Fruit fly (Drosophila melanogaster): Measurements from ENCODE around the gene CG6071.

Gene CG6071

dm6 chr3L:11648410-11648809, 2.6 kb upstream of the CG6071 start, which contains the start of the genes RIOK1 and Polr3H (continued):
- TF ChIP-seq zen (tag; optimal IDR thresholded peaks at IDR 0.05) = peak; percentile 35
- TF ChIP-seq pan (optimal IDR thresholded peaks at IDR 0.05) = no peak
- peak in 1 of 2 experiments; percentile 68 for TF ChIP-seq pan (GFP tag; optimal IDR thresholded peaks at IDR 0.05 in 1 of 2, IDR thresholded peaks at IDR 0.05 in 1 of 2)
- TF ChIP-seq toy (GFP tag; IDR thresholded peaks at IDR 0.05) = no peak
- peak; percentile 68 for TF ChIP-seq CG4617 (GFP tag; optimal IDR thresholded peaks at IDR 0.05; ENCODE audit: borderline replicate concordance)
- TF ChIP-seq CG17186 (GFP tag; optimal IDR thresholded peaks at IDR 0.05) = peak; percentile 43
- TF ChIP-seq Med (GFP tag) = peak; percentile 97
- no peak for TF ChIP-seq sima (GFP tag; optimal IDR thresholded peaks at IDR 0.05)
- no peak for TF ChIP-seq nerfin-1 (tag; optimal IDR thresholded peaks at IDR 0.05)
- peak; percentile 59; the same call in 1 of the 3 replicates for TF ChIP-seq CG11695 (GFP tag; IDR thresholded peaks at IDR 0.05)
- TF ChIP-seq CG12071 (GFP tag; optimal IDR thresholded peaks at IDR 0.05) = no peak
- TF ChIP-seq lab (GFP tag; optimal IDR thresholded peaks at IDR 0.05) = no peak
- TF ChIP-seq chinmo (GFP tag; IDR thresholded peaks at IDR 0.05; ENCODE audit: partially characterized antibody) = no peak
- TF ChIP-seq Bdp1 (GFP tag; optimal IDR thresholded peaks at IDR 0.05) = peak; percentile 49
- peak; percentile 58 for TF ChIP-seq Mes4 (GFP tag; optimal IDR thresholded peaks at IDR 0.05)
- TF ChIP-seq Dek (tag; optimal IDR thresholded peaks at IDR 0.05) = no peak
- TF ChIP-seq CG9437 (GFP tag; optimal IDR thresholded peaks at IDR 0.05) = no peak
- TF ChIP-seq pfk (GFP tag; optimal IDR thresholded peaks at IDR 0.05) = no peak
- TF ChIP-seq CG7372 (GFP tag; IDR thresholded peaks at IDR 0.05) = peak; percentile 54; the same call in 1 of the 2 replicates
- no peak for TF ChIP-seq CG3163 (GFP tag; optimal IDR thresholded peaks at IDR 0.05)
- peak; percentile 64 for TF ChIP-seq Meics (GFP tag; optimal IDR thresholded peaks at IDR 0.05)
- 0 out of 2 replicates have a peak, but pooled peaks have one; percentile 5 for TF ChIP-seq wdn (GFP tag; IDR thresholded peaks at IDR 0.05)
- peak; percentile 78 for TF ChIP-seq CG14710 (tag; optimal IDR thresholded peaks at IDR 0.05)
- TF ChIP-seq D19A (tag; optimal IDR thresholded peaks at IDR 0.05) = no peak
- TF ChIP-seq usp (GFP tag; optimal IDR thresholded peaks at IDR 0.05) = no peak
- TF ChIP-seq salm (tag; optimal IDR thresholded peaks at IDR 0.05) = no peak
- TF ChIP-seq al (GFP tag; IDR thresholded peaks at IDR 0.05) = peak; percentile 68
- no peak for TF ChIP-seq Hand (GFP tag; optimal IDR thresholded peaks at IDR 0.05)
- TF ChIP-seq CG10431 (GFP tag; optimal IDR thresholded peaks at IDR 0.05) = no peak
- peak; percentile 35 for TF ChIP-seq p53 (GFP tag; optimal IDR thresholded peaks at IDR 0.05)
- no peak for TF ChIP-seq run (tag; optimal IDR thresholded peaks at IDR 0.05)
- peak; percentile 4 for TF ChIP-seq CG15696 (tag; optimal IDR thresholded peaks at IDR 0.05)
- peak; percentile 67; the same call in 1 of the 2 replicates for TF ChIP-seq Xrp1 (GFP tag; IDR thresholded peaks at IDR 0.05)
- TF ChIP-seq Elba2 (GFP tag; optimal IDR thresholded peaks at IDR 0.05) = peak; percentile 30
- TF ChIP-seq B-H2 (GFP tag; optimal IDR thresholded peaks at IDR 0.05) = no peak
- no peak for TF ChIP-seq dmrt99B (tag; optimal IDR thresholded peaks at IDR 0.05)
- TF ChIP-seq ci (GFP tag; IDR thresholded peaks at IDR 0.05) = peak; percentile 65; the same call in 2 of the 3 replicates
- TF ChIP-seq abd-A (tag; optimal IDR thresholded peaks at IDR 0.05) = no peak
- TF ChIP-seq CG12155 (GFP tag; optimal IDR thresholded peaks at IDR 0.05) = peak; percentile 68
- TF ChIP-seq nau (GFP tag; optimal IDR thresholded peaks at IDR 0.05) = no peak
- peak; percentile 71 for TF ChIP-seq CG4820 (GFP tag; optimal IDR thresholded peaks at IDR 0.05)
- peak; percentile 46; the same call in 1 of the 2 replicates for TF ChIP-seq CG11247 (GFP tag; IDR thresholded peaks at IDR 0.05)
- TF ChIP-seq CG8359 (GFP tag; optimal IDR thresholded peaks at IDR 0.05; ENCODE audit: borderline replicate concordance) = no peak
- TF ChIP-seq gfzf (GFP tag; optimal IDR thresholded peaks at IDR 0.05) = peak; percentile 62
- TF ChIP-seq Dp (GFP tag; optimal IDR thresholded peaks at IDR 0.05) = peak; percentile 56
- TF ChIP-seq CG34422 (GFP tag; IDR thresholded peaks at IDR 0.05) = peak; percentile 76; the same call in 2 of the 3 replicates
- TF ChIP-seq Six4 (GFP tag; optimal IDR thresholded peaks at IDR 0.05) = peak; percentile 36
- TF ChIP-seq CG1792 (GFP tag; optimal IDR thresholded peaks at IDR 0.05) = peak; percentile 34
- TF ChIP-seq CG9876 (GFP tag; optimal IDR thresholded peaks at IDR 0.05) = peak; percentile 30
- TF ChIP-seq CG8924 (tag; optimal IDR thresholded peaks at IDR 0.05) = no peak
- peak; percentile 70 for TF ChIP-seq crc (GFP tag; optimal IDR thresholded peaks at IDR 0.05)
